Fruit fly (Drosophila melanogaster): ENCODE data around the gene lmgA.

Gene lmgA

DNA sequence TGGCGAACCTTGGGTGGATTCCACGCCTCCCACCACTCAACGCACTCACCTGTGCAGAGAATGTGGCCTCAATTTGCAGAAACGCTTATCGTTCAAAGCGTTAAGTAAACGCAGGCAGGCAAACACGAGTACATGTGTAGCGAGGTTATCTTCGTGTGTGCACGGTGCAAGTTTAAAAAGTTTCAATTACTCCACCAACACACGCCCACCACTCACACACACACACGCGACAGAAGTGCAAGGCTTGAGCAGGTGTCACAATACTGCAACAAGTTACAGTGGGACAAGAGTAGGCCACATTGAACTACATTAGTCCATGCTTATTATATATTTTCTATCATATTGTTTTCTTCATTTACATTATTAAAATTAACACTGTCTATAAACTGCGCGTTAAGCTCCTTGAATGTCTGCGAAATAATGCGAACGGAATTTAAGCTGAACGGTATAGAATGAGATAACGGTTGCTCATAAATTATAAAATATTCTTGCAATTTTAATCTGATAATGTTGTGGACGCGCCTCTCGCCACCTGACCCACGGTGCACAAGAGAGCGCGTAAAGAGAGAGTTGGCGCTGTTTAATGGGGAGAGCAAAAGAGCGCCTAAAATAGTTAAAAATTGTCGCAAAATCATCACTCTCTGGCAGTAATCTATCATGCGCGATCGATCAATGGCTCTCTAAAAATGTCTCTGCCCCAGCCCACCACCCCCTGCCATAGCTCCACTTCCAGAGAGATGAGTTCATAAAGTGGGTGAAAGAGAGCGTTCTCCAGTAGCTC is 6.3 kb upstream of the lmgA start (continued):
- TF ChIP-seq CG6254 (GFP tag; optimal IDR thresholded peaks at IDR 0.05) (peak; percentile 94), onecut (GFP tag; IDR thresholded peaks at IDR 0.05) (peak; percentile 92), CG9817 (tag; optimal IDR thresholded peaks at IDR 0.05) (peak; percentile 93), CG6813 (GFP tag; optimal IDR thresholded peaks at IDR 0.05) (peak; percentile 89), pb (GFP tag; optimal IDR thresholded peaks at IDR 0.05) (peak; percentile 67), D19B (GFP tag; optimal IDR thresholded peaks at IDR 0.05) (peak; percentile 50), CG14014 (GFP tag; IDR thresholded peaks at IDR 0.05) (peak; percentile 86), CG34224 (GFP tag; IDR thresholded peaks at IDR 0.05; ENCODE audit: partially characterized antibody) (peak; percentile 31; the same call in 2 of the 3 replicates), tna (GFP tag; IDR thresholded peaks at IDR 0.05; ENCODE audit: partially characterized antibody) (peak; percentile 57), CG5245 (GFP tag; optimal IDR thresholded peaks at IDR 0.05) (peak; percentile 93), so (GFP tag; IDR thresholded peaks at IDR 0.05) (peak; percentile 96), CG15696 (tag; optimal IDR thresholded peaks at IDR 0.05) (peak; percentile 79), CG4617 (GFP tag; optimal IDR thresholded peaks at IDR 0.05; ENCODE audit: borderline replicate concordance) (peak; percentile 88), croc (GFP tag; conservative IDR thresholded peaks at IDR 0.05) (peak; percentile 96), twi (tag; optimal IDR thresholded peaks at IDR 0.05) (peak; percentile 91), usp (GFP tag; optimal IDR thresholded peaks at IDR 0.05) (no peak), Rx (GFP tag; IDR thresholded peaks at IDR 0.05) (peak; percentile 95), vfl (GFP tag; optimal IDR thresholded peaks at IDR 0.05) (peak; percentile 75), CG11247 (GFP tag; IDR thresholded peaks at IDR 0.05) (peak; percentile 79), CG13894 (tag; optimal IDR thresholded peaks at IDR 0.05) (peak; percentile 37), Deaf1 (tag; optimal IDR thresholded peaks at IDR 0.05) (peak; percentile 71), CG10147 (GFP tag; optimal IDR thresholded peaks at IDR 0.05) (peak; percentile 91), knrl (GFP tag; IDR thresholded peaks at IDR 0.05; ENCODE audit: partially characterized antibody) (peak; percentile 65; the same call in 1 of the 3 replicates), pfk (GFP tag; optimal IDR thresholded peaks at IDR 0.05) (peak; percentile 22), shn (GFP tag; optimal IDR thresholded peaks at IDR 0.05) (peak; percentile 66), lbe (GFP tag; optimal IDR thresholded peaks at IDR 0.05) (peak; percentile 95), sr (GFP tag; IDR thresholded peaks at IDR 0.05) (peak; percentile 70; the same call in 2 of the 3 replicates), CG10431 (GFP tag; optimal IDR thresholded peaks at IDR 0.05) (peak; percentile 92), CG43689 (GFP tag; IDR thresholded peaks at IDR 0.05) (peak; percentile 86), pnt (GFP tag; optimal IDR thresholded peaks at IDR 0.05) (peak; percentile 89), Hmx (GFP tag; optimal IDR thresholded peaks at IDR 0.05) (peak; percentile 67), CG2199 (GFP tag; IDR thresholded peaks at IDR 0.05) (peak; percentile 89; the same call in 2 of the 3 replicates), CG17328 (GFP tag; IDR thresholded peaks at IDR 0.05) (peak; percentile 96), CG14667 (GFP tag; IDR thresholded peaks at IDR 0.05) (no peak; the same call in none of the 2 replicates), YL-1 (GFP tag; optimal IDR thresholded peaks at IDR 0.05) (peak; percentile 80), CTCF (GFP tag; optimal IDR thresholded peaks at IDR 0.05) (peak; percentile 59), stwl (tag; optimal IDR thresholded peaks at IDR 0.05) (no peak), ewg (GFP tag; optimal IDR thresholded peaks at IDR 0.05) (peak; percentile 95), Dref (GFP tag; IDR thresholded peaks at IDR 0.05) (no peak), otp (GFP tag; IDR thresholded peaks at IDR 0.05) (peak; percentile 92), CG5953 (GFP tag; IDR thresholded peaks at IDR 0.05) (peak; percentile 93), sd (tag; optimal IDR thresholded peaks at IDR 0.05) (peak; percentile 84), HmgZ (tag; optimal IDR thresholded peaks at IDR 0.05) (peak; percentile 89), CG11560 (tag; IDR thresholded peaks at IDR 0.05) (peak; percentile 84), amos (GFP tag; IDR thresholded peaks at IDR 0.05; ENCODE audit: partially characterized antibody) (no peak), cato (GFP tag; optimal IDR thresholded peaks at IDR 0.05; ENCODE audit: borderline replicate concordance) (peak; percentile 90), tgo (GFP tag; IDR thresholded peaks at IDR 0.05) (peak; percentile 94), CG4730 (GFP tag; IDR thresholded peaks at IDR 0.05) (peak; percentile 87), CG16813 (GFP tag; IDR thresholded peaks at IDR 0.05; ENCODE audit: partially characterized antibody) (no peak), Sin3A (optimal IDR thresholded peaks at IDR 0.05) (no peak)
